Fruit fly (Drosophila melanogaster): ENCODE measurements around the gene CG13983.

The CG13983 gene

DNA sequence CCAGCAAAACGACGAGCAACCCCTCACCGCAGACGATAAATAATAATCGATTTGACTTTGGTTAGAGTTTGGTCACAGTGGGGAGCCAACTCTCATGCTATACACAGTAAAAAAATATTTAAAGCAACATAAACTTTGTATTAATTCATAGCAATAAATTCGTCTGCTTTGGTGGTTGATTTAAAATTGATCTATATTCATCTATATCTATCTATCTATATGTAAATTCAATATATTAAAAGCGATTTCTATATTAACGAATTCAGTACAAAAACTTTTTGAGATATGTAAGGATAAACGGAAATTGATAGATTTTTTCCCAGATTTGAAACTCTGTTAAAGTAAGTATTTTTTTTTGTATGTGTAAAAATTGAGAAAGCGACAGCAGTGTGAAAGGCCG lies 45.6 kb upstream of the CG13983 start (continued):
- TF ChIP-seq wor (GFP tag; IDR thresholded peaks at IDR 0.05) (no peak), CG9876 (GFP tag; optimal IDR thresholded peaks at IDR 0.05) (no peak), CG11696 (GFP tag; IDR thresholded peaks at IDR 0.05) (no peak), phol (tag; optimal IDR thresholded peaks at IDR 0.05) (peak; percentile 47), CG5180 (GFP tag; optimal IDR thresholded peaks at IDR 0.05) (no peak), Camta (GFP tag; optimal IDR thresholded peaks at IDR 0.05) (no peak), CG7786 (GFP tag; optimal IDR thresholded peaks at IDR 0.05) (no peak), CG31441 (GFP tag; IDR thresholded peaks at IDR 0.05) (peak; percentile 63), CG11398 (GFP tag; optimal IDR thresholded peaks at IDR 0.05) (no peak), her (GFP tag; optimal IDR thresholded peaks at IDR 0.05) (no peak), CG13424 (tag; optimal IDR thresholded peaks at IDR 0.05) (no peak), bcd (GFP tag; optimal IDR thresholded peaks at IDR 0.05) (no peak), mam (GFP tag; optimal IDR thresholded peaks at IDR 0.05) (no peak), sisA (GFP tag; IDR thresholded peaks at IDR 0.05) (no peak), Oli (tag; optimal IDR thresholded peaks at IDR 0.05) (peak; percentile 6), CG7963 (GFP tag; IDR thresholded peaks at IDR 0.05; ENCODE audit: partially characterized antibody) (no peak), CG8089 (GFP tag; optimal IDR thresholded peaks at IDR 0.05) (no peak), Nf-YB (GFP tag; optimal IDR thresholded peaks at IDR 0.05) (no peak), sima (GFP tag; optimal IDR thresholded peaks at IDR 0.05) (no peak), CG11504 (tag; optimal IDR thresholded peaks at IDR 0.05) (peak; percentile 50), CG7839 (tag; optimal IDR thresholded peaks at IDR 0.05) (peak; percentile 46), CG3838 (GFP tag; optimal IDR thresholded peaks at IDR 0.05) (no peak), Atf-2 (GFP tag; optimal IDR thresholded peaks at IDR 0.05) (no peak), nerfin-1 (tag; optimal IDR thresholded peaks at IDR 0.05) (no peak), cwo (GFP tag; optimal IDR thresholded peaks at IDR 0.05) (peak; percentile 34), ssp (GFP tag; IDR thresholded peaks at IDR 0.05) (no peak), CG6765 (GFP tag; optimal IDR thresholded peaks at IDR 0.05) (no peak), danr (GFP tag; IDR thresholded peaks at IDR 0.05) (no peak), HmgZ (tag; optimal IDR thresholded peaks at IDR 0.05) (no peak), Sox102F (GFP tag; optimal IDR thresholded peaks at IDR 0.05) (peak; percentile 10), dmrt99B (tag; optimal IDR thresholded peaks at IDR 0.05) (peak; percentile 61), nmo (GFP tag; optimal IDR thresholded peaks at IDR 0.05) (peak; percentile 17), ems (GFP tag; optimal IDR thresholded peaks at IDR 0.05) (no peak), CG4617 (GFP tag; optimal IDR thresholded peaks at IDR 0.05; ENCODE audit: borderline replicate concordance) (no peak), gt (GFP tag; IDR thresholded peaks at IDR 0.05) (no peak), Ets97D (GFP tag; optimal IDR thresholded peaks at IDR 0.05) (no peak), pnt (GFP tag; optimal IDR thresholded peaks at IDR 0.05) (no peak), unpg (GFP tag; optimal IDR thresholded peaks at IDR 0.05) (no peak), ewg (GFP tag; optimal IDR thresholded peaks at IDR 0.05) (no peak), CG2712 (tag; optimal IDR thresholded peaks at IDR 0.05) (peak; percentile 49), CG3281 (GFP tag; optimal IDR thresholded peaks at IDR 0.05) (peak; percentile 25), ac (GFP tag; optimal IDR thresholded peaks at IDR 0.05) (no peak), exex (tag; optimal IDR thresholded peaks at IDR 0.05) (no peak), CG11085 (GFP tag; IDR thresholded peaks at IDR 0.05) (no peak), CG12659 (GFP tag; optimal IDR thresholded peaks at IDR 0.05) (no peak), bsh (GFP tag; optimal IDR thresholded peaks at IDR 0.05) (peak in 1 of 2 experiments; percentile 1), Usf (GFP tag; optimal IDR thresholded peaks at IDR 0.05) (no peak), fd96Cb (tag; optimal IDR thresholded peaks at IDR 0.05) (peak; percentile 16), sim (GFP tag; IDR thresholded peaks at IDR 0.05) (no peak), MBD-R2 (GFP tag; IDR thresholded peaks at IDR 0.05) (no peak), CG3726 (GFP tag; IDR thresholded peaks at IDR 0.05) (no peak)

All from whole organism, embryonic.